Worm (Caenorhabditis elegans) whole organism, L3 larva: Measurements from ENCODE around the gene ceh-62.
A peak's percentile ranks its signal among the peaks of the same experiment; 100 is the strongest.

ENCODE experiments used
- ZK546.5 ChIP-seq: sonication (generic microtip); optimal IDR thresholded peaks from 2 replicates; lab custom pipeline; 2017; ENCODE audit warnings: missing biosample characterization, missing genetic modification characterization
- ceh-16 ChIP-seq: sonication (generic microtip); optimal IDR thresholded peaks from 2 replicates; lab custom pipeline; 2017; ENCODE audit warnings: missing biosample characterization, missing genetic modification characterization
- ceh-28 ChIP-seq: fragments of 150-350 bp; optimal IDR thresholded peaks from 2 replicates; lab custom pipeline; 2014; ENCODE audit warnings: missing biosample characterization, missing genetic modification reagents, missing genetic modification characterization
- ceh-82 ChIP-seq: fragments of 150-350 bp; optimal IDR thresholded peaks from 2 replicates; lab custom pipeline; 2014; ENCODE audit warnings: missing biosample characterization, missing genetic modification characterization
- ceh-9 ChIP-seq: sonication (generic microtip); optimal IDR thresholded peaks from 2 replicates; lab custom pipeline; 2018; ENCODE audit warnings: missing biosample characterization, missing genetic modification characterization
- daf-12 ChIP-seq: fragments of 150-350 bp; optimal IDR thresholded peaks from 2 replicates; lab custom pipeline; 2014; ENCODE audit warnings: missing biosample characterization, missing genetic modification reagents, missing genetic modification characterization
- egl-27 ChIP-seq: sonication (generic microtip); optimal IDR thresholded peaks from 4 replicates; lab custom pipeline; 2017; ENCODE audit warnings: missing biosample characterization, missing genetic modification reagents, missing genetic modification characterization
- egl-5 ChIP-seq: fragments of 150-350 bp; optimal IDR thresholded peaks from 2 replicates; lab custom pipeline; 2017; ENCODE audit warnings: missing biosample characterization, missing genetic modification reagents, missing genetic modification characterization, inconsistent platforms
- elt-2 ChIP-seq: sonication (generic microtip); optimal IDR thresholded peaks from 2 replicates; lab custom pipeline; 2016; ENCODE audit warnings: missing genetic modification reagents, mild to moderate bottlenecking, missing genetic modification characterization, missing compliant biosample characterization
- fkh-10 ChIP-seq: sonication (generic microtip); optimal IDR thresholded peaks from 2 replicates; lab custom pipeline; 2017; ENCODE audit warnings: missing biosample characterization, missing genetic modification reagents, missing genetic modification characterization
- fos-1 ChIP-seq: fragments of 150-350 bp; optimal IDR thresholded peaks from 2 replicates; lab custom pipeline; 2014; ENCODE audit warnings: missing biosample characterization, missing genetic modification characterization
- hmg-11 ChIP-seq: sonication (generic microtip); optimal IDR thresholded peaks from 2 replicates; lab custom pipeline; 2016; ENCODE audit warnings: missing genetic modification characterization, missing compliant biosample characterization
- lin-15B ChIP-seq: fragments of 150-350 bp; optimal IDR thresholded peaks from 2 replicates; lab custom pipeline; 2014; ENCODE audit warnings: missing biosample characterization, missing genetic modification characterization
- lin-39 ChIP-seq: fragments of 150-350 bp; optimal IDR thresholded peaks from 2 replicates; lab custom pipeline; 2018; ENCODE audit warnings: missing biosample characterization, missing genetic modification reagents, missing genetic modification characterization
- lsy-12 ChIP-seq: sonication (generic microtip); optimal IDR thresholded peaks from 2 replicates; lab custom pipeline; 2016; ENCODE audit warnings: mild to moderate bottlenecking, missing genetic modification characterization, missing compliant biosample characterization
- mdl-1 ChIP-seq: fragments of 150-350 bp; optimal IDR thresholded peaks from 2 replicates; lab custom pipeline; 2014; ENCODE audit warnings: missing biosample characterization, missing genetic modification characterization
- mml-1 ChIP-seq: fragments of 150-350 bp; sonication (generic microtip); optimal IDR thresholded peaks from 3 replicates; lab custom pipeline; 2014; ENCODE audit warnings: missing biosample characterization, missing genetic modification characterization
- nfya-1 ChIP-seq: sonication (generic microtip); optimal IDR thresholded peaks from 2 replicates; lab custom pipeline; 2017; ENCODE audit warnings: missing genetic modification characterization, mild to moderate bottlenecking, missing compliant biosample characterization, antibody characterized with exemption, moderate library complexity; ENCODE audit not compliant: insufficient read depth
- nhr-11 ChIP-seq: fragments of 150-350 bp; optimal IDR thresholded peaks from 2 replicates; lab custom pipeline; 2014; ENCODE audit warnings: missing biosample characterization, missing genetic modification characterization
- nhr-12 ChIP-seq: fragments of 150-350 bp; optimal IDR thresholded peaks from 2 replicates; lab custom pipeline; 2014; ENCODE audit warnings: missing biosample characterization, missing genetic modification characterization
- nhr-23 ChIP-seq: fragments of 150-350 bp; optimal IDR thresholded peaks from 2 replicates; lab custom pipeline; 2014; ENCODE audit warnings: missing biosample characterization, missing genetic modification reagents, missing genetic modification characterization
- nhr-237 ChIP-seq: fragments of 150-350 bp; optimal IDR thresholded peaks from 2 replicates; lab custom pipeline; 2014; ENCODE audit warnings: missing biosample characterization, missing genetic modification characterization
- nhr-25 ChIP-seq: sonication (generic microtip); optimal IDR thresholded peaks from 2 replicates; lab custom pipeline; 2017; ENCODE audit warnings: missing biosample characterization, missing genetic modification characterization
- nhr-43 ChIP-seq: sonication (generic microtip); optimal IDR thresholded peaks from 2 replicates; lab custom pipeline; 2016; ENCODE audit warnings: mild to moderate bottlenecking, missing genetic modification characterization, missing compliant biosample characterization; ENCODE audit not compliant: poor library complexity, severe bottlenecking
- nhr-67 ChIP-seq: fragments of 150-350 bp; optimal IDR thresholded peaks from 2 replicates; lab custom pipeline; 2014; ENCODE audit warnings: missing biosample characterization, missing genetic modification characterization
- nhr-76 ChIP-seq: fragments of 150-350 bp; sonication (generic microtip); optimal IDR thresholded peaks from 5 replicates; lab custom pipeline; 2014; ENCODE audit warnings: missing biosample characterization, missing genetic modification characterization
- pqm-1 ChIP-seq: fragments of 150-350 bp; optimal IDR thresholded peaks from 2 replicates; lab custom pipeline; 2017; ENCODE audit warnings: missing biosample characterization, missing genetic modification characterization, inconsistent platforms
- sea-2 ChIP-seq: fragments of 150-350 bp; sonication (generic microtip); optimal IDR thresholded peaks from 4 replicates; lab custom pipeline; 2014; ENCODE audit warnings: missing biosample characterization, missing genetic modification reagents, missing genetic modification characterization
- skn-1 ChIP-seq: fragments of 150-350 bp; optimal IDR thresholded peaks from 2 replicates; lab custom pipeline; 2014; ENCODE audit warnings: missing biosample characterization, missing genetic modification characterization
- snpc-4 ChIP-seq: fragments of 150-350 bp; optimal IDR thresholded peaks from 2 replicates; lab custom pipeline; 2014; ENCODE audit warnings: missing biosample characterization, missing genetic modification characterization
- tbx-2 ChIP-seq: sonication (generic microtip); optimal IDR thresholded peaks from 2 replicates; lab custom pipeline; 2016; ENCODE audit warnings: mild to moderate bottlenecking, missing genetic modification characterization, missing compliant biosample characterization
- unc-39 ChIP-seq: sonication (generic microtip); optimal IDR thresholded peaks from 4 replicates; lab custom pipeline; 2017; ENCODE audit warnings: missing biosample characterization, missing genetic modification characterization

Gene ceh-62

ce11 chrII:10766773-10767172 is 38.8 kb upstream of the ceh-62 start:
- TF ChIP-seq sea-2 (GFP tag; lab: Kevin White, UChicago) (no peak), mdl-1 (tag; lab: Kevin White, UChicago) (no peak), lin-39 (tag; lab: Kevin White, UChicago) (no peak), hmg-11 (tag; lab: Kevin White, UChicago) (no peak), elt-2 (tag; lab: Kevin White, UChicago) (no peak), daf-12 (tag; lab: Kevin White, UChicago) (no peak), egl-5 (tag; lab: Kevin White, UChicago) (no peak), ceh-28 (tag; lab: Kevin White, UChicago) (no peak), nhr-23 (no peak), nhr-11 (tag; lab: Kevin White, UChicago) (no peak), nhr-76 (tag; lab: Kevin White, UChicago) (no peak), nhr-67 (tag; lab: Kevin White, UChicago) (no peak), ceh-16 (tag; lab: Kevin White, UChicago) (no peak), nhr-237 (tag; lab: Kevin White, UChicago) (no peak)

ce11 chrII:10767977-10768376 is 37.6 kb upstream of the ceh-62 start:
- TF ChIP-seq egl-27 (no peak), nhr-43 (tag; lab: Kevin White, UChicago) (no peak)

ce11 chrII:10769291-10769690 is 36.2 kb upstream of the ceh-62 start:
- TF ChIP-seq fkh-10 (GFP tag; lab: Kevin White, UChicago) (peak; percentile 79), nhr-76 (tag; lab: Kevin White, UChicago) (no peak)

DNA sequence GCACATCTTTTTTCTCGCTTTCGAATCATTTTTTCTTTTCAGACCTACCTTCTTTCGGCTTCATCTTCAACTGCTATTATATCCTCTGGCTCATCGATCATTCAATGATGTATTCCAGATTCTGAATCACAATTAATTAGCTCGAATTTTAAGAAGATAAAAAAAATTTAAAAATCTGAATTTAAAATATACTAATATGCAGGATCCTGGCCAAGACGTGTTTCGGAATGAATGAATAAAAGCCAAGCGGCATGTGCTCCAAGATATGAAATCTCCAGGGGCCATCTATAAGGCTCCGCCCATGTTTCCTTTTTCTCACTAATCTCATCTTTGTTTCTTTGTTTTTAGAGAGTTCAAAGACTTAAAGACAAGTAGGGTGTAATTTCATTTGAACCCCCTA is 27.5 kb upstream of the ceh-62 start, which contains the start of gene mpz-1:
mpz-1 (minus strand) TSS at position 101 of the 400 bp plus-strand sequence.
- TF ChIP-seq ZK546.5 (tag; lab: Kevin White, UChicago) (no peak), ceh-16 (tag; lab: Kevin White, UChicago) (no peak)

DNA sequence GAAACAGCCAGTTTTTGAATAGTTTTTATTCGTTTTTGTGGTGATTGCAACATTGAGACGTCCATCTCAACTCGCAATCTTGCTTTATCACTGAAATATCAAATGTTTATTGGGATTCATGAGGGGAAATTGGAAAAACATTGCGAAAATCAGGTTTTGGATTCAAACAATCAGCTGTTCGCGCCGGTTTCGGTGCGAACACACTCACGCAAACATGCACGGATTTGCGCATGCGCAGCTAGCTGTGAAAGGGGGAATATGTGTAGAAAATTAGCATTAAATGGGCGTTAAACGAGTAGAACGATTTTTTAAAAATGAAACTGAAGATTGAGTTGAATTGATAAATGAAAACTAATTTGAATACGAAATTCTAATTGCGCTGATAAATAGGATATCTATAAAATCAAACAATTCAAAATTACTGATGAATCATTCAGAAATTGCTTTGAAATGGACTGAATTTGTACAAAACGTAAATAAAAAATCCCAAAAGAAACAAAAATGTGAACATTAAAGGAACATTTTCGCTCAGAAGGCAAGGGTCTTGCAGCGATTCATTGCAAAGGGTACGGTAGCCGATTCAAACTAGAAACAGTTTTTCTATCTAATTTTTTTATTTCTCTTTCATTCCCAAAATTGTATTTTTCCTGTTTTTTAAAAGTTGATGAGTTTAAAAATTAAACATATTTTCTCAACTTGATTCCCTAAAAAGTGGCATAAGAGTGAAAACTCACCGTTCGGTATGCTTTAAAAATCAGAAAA is 22.2 kb upstream of the ceh-62 start, which contains the start of gene ect-2:
ect-2 (minus strand) TSS at position 762 of the 762 bp plus-strand sequence.
- TF ChIP-seq nfya-1 (tag; lab: Kevin White, UChicago) (peak; percentile 34), mml-1 (tag; lab: Kevin White, UChicago) (no peak), nhr-25 (tag; lab: Kevin White, UChicago) (peak; percentile 37), lin-15B (peak; percentile 5), daf-12 (tag; lab: Kevin White, UChicago) (no peak), elt-2 (tag; lab: Kevin White, UChicago) (no peak), skn-1 (no peak), ceh-9 (tag; lab: Kevin White, UChicago) (no peak), mdl-1 (tag; lab: Kevin White, UChicago) (no peak), sea-2 (GFP tag; lab: Kevin White, UChicago) (no peak), snpc-4 (tag; lab: Kevin White, UChicago) (no peak), ceh-82 (tag; lab: Kevin White, UChicago) (no peak)

DNA sequence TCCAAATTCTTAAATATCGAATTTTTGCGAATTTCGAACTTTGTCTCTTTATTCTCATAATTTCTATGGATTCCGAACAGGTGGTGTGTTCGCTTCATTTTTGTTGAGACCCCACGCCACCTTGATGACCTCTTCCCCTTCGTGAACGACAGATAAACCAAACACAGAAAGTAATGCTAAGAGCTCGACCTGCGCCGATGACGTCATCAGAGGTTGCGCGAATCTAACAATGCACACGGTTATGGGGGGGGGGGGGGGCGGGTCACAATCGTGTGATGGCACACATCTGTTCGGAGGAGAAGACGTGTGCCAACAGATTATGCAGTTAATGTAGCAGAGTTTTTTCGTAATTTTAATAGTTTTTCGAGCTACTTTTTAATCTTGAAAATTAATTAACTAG is 21.3 kb upstream of the ceh-62 start:
- TF ChIP-seq pqm-1 (tag; lab: Kevin White, UChicago): no peak
- TF ChIP-seq lsy-12 (tag; lab: Kevin White, UChicago): no peak
- no peak for TF ChIP-seq tbx-2 (tag; lab: Kevin White, UChicago)
- no peak for TF ChIP-seq fos-1
- no peak for TF ChIP-seq skn-1
- TF ChIP-seq nfya-1 (tag; lab: Kevin White, UChicago): no peak
- TF ChIP-seq ZK546.5 (tag; lab: Kevin White, UChicago): no peak
- no peak for TF ChIP-seq nhr-12 (tag; lab: Kevin White, UChicago)
- no peak for TF ChIP-seq unc-39 (tag; lab: Kevin White, UChicago)
- TF ChIP-seq, all 47 proteins: peak for 0
